Worm (Caenorhabditis elegans): ENCODE measurements around the gene C14A4.12.

DNA sequence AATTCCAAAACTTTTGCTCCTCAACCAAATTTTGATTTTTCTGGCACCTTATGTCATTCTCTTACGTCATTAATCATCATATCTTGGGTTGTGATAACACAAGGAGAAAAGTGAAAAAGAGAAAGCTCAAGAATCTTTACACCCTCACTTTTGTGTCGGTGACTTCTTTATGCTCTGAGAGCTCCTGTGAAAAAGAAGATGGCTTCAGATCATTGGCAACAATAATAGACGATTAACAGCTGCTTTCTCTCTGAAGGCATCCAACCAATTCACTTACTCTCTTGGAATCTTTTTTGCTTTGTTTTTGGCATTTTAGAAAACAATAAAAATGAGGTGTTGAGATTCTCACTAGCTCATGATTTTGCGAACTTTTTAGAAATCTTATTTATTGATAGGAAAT lies 43.3 kb upstream of the C14A4.12 start:
- TF ChIP-seq him-1 (tag; optimal IDR thresholded peaks at IDR 0.05): no peak
- TF ChIP-seq dao-5 (tag; optimal IDR thresholded peaks at IDR 0.05): no peak
- TF ChIP-seq W03F9.2 (tag; optimal IDR thresholded peaks at IDR 0.05): no peak
